Worm (Caenorhabditis elegans) whole organism, L2 larva: ENCODE measurements around the gene R11E3.2.

Source experiments
- C34F6.9 ChIP-seq: fragments of 150-350 bp; optimal IDR thresholded peaks from 2 replicates; lab custom pipeline; 2014; ENCODE audit warnings: missing biosample characterization, missing genetic modification characterization
- elt-3 ChIP-seq: sonication (generic microtip); optimal IDR thresholded peaks from 2 replicates; lab custom pipeline; 2017; ENCODE audit warnings: missing biosample characterization, missing genetic modification characterization
- mab-5 ChIP-seq: fragments of 150-350 bp; optimal IDR thresholded peaks from 2 replicates; lab custom pipeline; 2014; ENCODE audit warnings: missing biosample characterization, missing genetic modification characterization
- nhr-12 ChIP-seq: fragments of 150-350 bp; optimal IDR thresholded peaks from 2 replicates; lab custom pipeline; 2014; ENCODE audit warnings: missing biosample characterization, missing genetic modification characterization
- nhr-77 ChIP-seq: fragments of 150-350 bp; optimal IDR thresholded peaks from 2 replicates; lab custom pipeline; 2014; ENCODE audit warnings: missing biosample characterization, missing genetic modification characterization
- skn-1 ChIP-seq: sonication (generic microtip); optimal IDR thresholded peaks from 2 replicates; lab custom pipeline; 2017; ENCODE audit warnings: missing biosample characterization, missing genetic modification characterization
- unc-39 ChIP-seq: fragments of 150-350 bp; optimal IDR thresholded peaks from 2 replicates; lab custom pipeline; 2014; ENCODE audit warnings: missing biosample characterization, missing genetic modification characterization

ce11 chrIV:4755929-4756655, 15.8 kb upstream of the R11E3.2 start, which contains the start of the genes fbxb-77 and Y17G9B.11:
- TF ChIP-seq nhr-77 (tag; lab: Kevin White, UChicago) (no peak), elt-3 (tag; lab: Kevin White, UChicago) (no peak), unc-39 (tag; lab: Kevin White, UChicago) (no peak), nhr-12 (tag; lab: Kevin White, UChicago) (no peak), mab-5 (no peak), C34F6.9 (tag; lab: Kevin White, UChicago) (no peak), skn-1 (tag; lab: Kevin White, UChicago) (no peak)
